Worm (Caenorhabditis elegans): Measurements from ENCODE around the gene R04E5.8.

- TF ChIP-seq mdl-1 (tag; optimal IDR thresholded peaks at IDR 0.05) (no peak), zag-1 (tag; optimal IDR thresholded peaks at IDR 0.05) (no peak), blmp-1 (tag; optimal IDR thresholded peaks at IDR 0.05) (no peak), efl-1 (optimal IDR thresholded peaks at IDR 0.05) (no peak), efl-1 (GFP tag; optimal IDR thresholded peaks at IDR 0.05 in 1 of 2) (no peak)
Measured at ce11 chrX:8820643-8821042, 14.7 kb upstream of the R04E5.8 start.
